Fruit fly (Drosophila melanogaster): ENCODE measurements around the gene CG14434.

CG14434 gene

dm6 chrX:6859756-6860412 lies 7.1 kb downstream of the CG14434 start (continued):
- TF ChIP-seq dpn (GFP tag; optimal IDR thresholded peaks at IDR 0.05) (peak; percentile 23 to 87), CG6254 (GFP tag; optimal IDR thresholded peaks at IDR 0.05) (peak; percentile 48), CG9727 (GFP tag; optimal IDR thresholded peaks at IDR 0.05) (peak; percentile 90), Dfd (GFP tag; optimal IDR thresholded peaks at IDR 0.05) (no peak), crol (GFP tag; IDR thresholded peaks at IDR 0.05) (peak; percentile 97), CG15011 (GFP tag; optimal IDR thresholded peaks at IDR 0.05) (peak; percentile 84), cas (GFP tag; IDR thresholded peaks at IDR 0.05) (0 out of 2 replicates have a peak, but pooled peaks have one; percentile 41), zen2 (GFP tag; IDR thresholded peaks at IDR 0.05; ENCODE audit: partially characterized antibody) (no peak), CG3838 (GFP tag; optimal IDR thresholded peaks at IDR 0.05) (no peak), CG18011 (GFP tag; optimal IDR thresholded peaks at IDR 0.05) (no peak), chm (GFP tag; IDR thresholded peaks at IDR 0.05) (no peak; the same call in 1 of the 2 replicates), ems (GFP tag; optimal IDR thresholded peaks at IDR 0.05) (peak; percentile 79), CG7745 (tag; optimal IDR thresholded peaks at IDR 0.05) (no peak), CG2202 (tag; optimal IDR thresholded peaks at IDR 0.05) (no peak), Pdp1 (GFP tag; optimal IDR thresholded peaks at IDR 0.05) (peak; percentile 72 to 88), pho (GFP tag; optimal IDR thresholded peaks at IDR 0.05) (no peak), CG43689 (GFP tag; IDR thresholded peaks at IDR 0.05) (no peak), bcd (GFP tag; optimal IDR thresholded peaks at IDR 0.05) (peak; percentile 88), p53 (GFP tag; optimal IDR thresholded peaks at IDR 0.05) (no peak), abd-A (tag; optimal IDR thresholded peaks at IDR 0.05) (peak; percentile 52), CG7357 (GFP tag; IDR thresholded peaks at IDR 0.05) (peak; percentile 66; the same call in 2 of the 3 replicates), CG2712 (tag; optimal IDR thresholded peaks at IDR 0.05) (peak; percentile 86), lilli (GFP tag; optimal IDR thresholded peaks at IDR 0.05) (peak; percentile 90), CG6175 (GFP tag; IDR thresholded peaks at IDR 0.05) (0 out of 3 replicates have a peak, but pooled peaks have one; percentile 41), ham (GFP tag; IDR thresholded peaks at IDR 0.05) (no peak), CG4854 (GFP tag; optimal IDR thresholded peaks at IDR 0.05) (peak; percentile 61), vvl (GFP tag; IDR thresholded peaks at IDR 0.05) (peak; percentile 67; the same call in 1 of the 2 replicates), mam (GFP tag; optimal IDR thresholded peaks at IDR 0.05) (peak; percentile 85), fd96Cb (tag; optimal IDR thresholded peaks at IDR 0.05) (peak; percentile 87), tll (GFP tag; optimal IDR thresholded peaks at IDR 0.05) (no peak), CG3726 (GFP tag; IDR thresholded peaks at IDR 0.05) (0 out of 3 replicates have a peak, but pooled peaks have one; percentile 11), CG5245 (GFP tag; optimal IDR thresholded peaks at IDR 0.05) (peak; percentile 68), CG18599 (GFP tag; optimal IDR thresholded peaks at IDR 0.05) (peak; percentile 82), CG3281 (GFP tag; optimal IDR thresholded peaks at IDR 0.05) (peak; percentile 91), CG6654 (GFP tag; optimal IDR thresholded peaks at IDR 0.05) (peak; percentile 70), CG13123 (GFP tag; optimal IDR thresholded peaks at IDR 0.05) (no peak), nau (GFP tag; optimal IDR thresholded peaks at IDR 0.05) (peak; percentile 71), wdn (GFP tag; IDR thresholded peaks at IDR 0.05) (no peak), ATbp (GFP tag; optimal IDR thresholded peaks at IDR 0.05) (peak; percentile 75), CG31365 (tag; optimal IDR thresholded peaks at IDR 0.05) (no peak), da (GFP tag; optimal IDR thresholded peaks at IDR 0.05) (no peak), CG7839 (tag; optimal IDR thresholded peaks at IDR 0.05) (peak; percentile 60), CG11560 (tag; IDR thresholded peaks at IDR 0.05) (peak; percentile 20; the same call in 1 of the 3 replicates), shn (GFP tag; optimal IDR thresholded peaks at IDR 0.05) (no peak), Doc2 (GFP tag; IDR thresholded peaks at IDR 0.05) (no peak), HHEX (GFP tag; optimal IDR thresholded peaks at IDR 0.05) (peak; percentile 81), tap (tag; optimal IDR thresholded peaks at IDR 0.05) (peak; percentile 23), CG17361 (GFP tag; IDR thresholded peaks at IDR 0.05) (peak; percentile 96), insv (GFP tag; optimal IDR thresholded peaks at IDR 0.05) (no peak)
